Worm (Caenorhabditis elegans): ENCODE data around the gene urm-1.

The urm-1 gene

ce11 chrIII:10470927-10471326 is 34.4 kb upstream of the urm-1 start, which contains the start of gene cul-1:
cul-1 (plus strand) TSS chrIII:10471237.
- TF ChIP-seq nhr-84 (tag; optimal IDR thresholded peaks at IDR 0.05) = no peak
- TF ChIP-seq nhr-77 (tag; optimal IDR thresholded peaks at IDR 0.05) = no peak
- no peak for TF ChIP-seq pag-3 (tag; optimal IDR thresholded peaks at IDR 0.05; ENCODE audit: borderline replicate concordance, insufficient read depth)
- no peak for TF ChIP-seq elt-2 (tag; optimal IDR thresholded peaks at IDR 0.05)
- peak in 1 of 2 experiments; percentile 39 for TF ChIP-seq lsy-2 (tag; optimal IDR thresholded peaks at IDR 0.05)
- TF ChIP-seq ets-5 (GFP tag; IDR thresholded peaks at IDR 0.05) = no peak
- peak; percentile 98 for TF ChIP-seq skn-1 (tag; optimal IDR thresholded peaks at IDR 0.05)
- peak in 1 of 3 experiments; percentile 43 for TF ChIP-seq dpl-1 (GFP tag; optimal IDR thresholded peaks at IDR 0.05)
- peak in 1 of 2 experiments; percentile 50 for TF ChIP-seq lin-35 (GFP tag; optimal IDR thresholded peaks at IDR 0.05)
- no peak for TF ChIP-seq nhr-76 (tag; optimal IDR thresholded peaks at IDR 0.05)
- TF ChIP-seq unc-130 (tag; optimal IDR thresholded peaks at IDR 0.05) = no peak
- peak; percentile 1 for TF ChIP-seq blmp-1 (tag; optimal IDR thresholded peaks at IDR 0.05)
- peak in 1 of 2 experiments; percentile 20 for TF ChIP-seq efl-1 (optimal IDR thresholded peaks at IDR 0.05)
- TF ChIP-seq efl-1 (GFP tag; optimal IDR thresholded peaks at IDR 0.05 in 1 of 2) = peak; percentile 18 to 78

ce11 chrIII:10474945-10475344 is 30.3 kb upstream of the urm-1 start, which contains the start of gene D2045.9:
D2045.9 (plus strand) TSS chrIII:10475245.
- TF ChIP-seq mef-2 (tag; optimal IDR thresholded peaks at IDR 0.05) = no peak
- TF ChIP-seq aha-1 (tag; optimal IDR thresholded peaks at IDR 0.05) = no peak
- no peak for TF ChIP-seq nhr-12 (tag; optimal IDR thresholded peaks at IDR 0.05)
- no peak for TF ChIP-seq hlh-17 (GFP tag; optimal IDR thresholded peaks at IDR 0.05; ENCODE audit: borderline replicate concordance)
- TF ChIP-seq ceh-63 (GFP tag; optimal IDR thresholded peaks at IDR 0.05) = no peak
- no peak for TF ChIP-seq nhr-20 (tag; optimal IDR thresholded peaks at IDR 0.05)
- TF ChIP-seq sptf-1 (tag; optimal IDR thresholded peaks at IDR 0.05) = no peak
- no peak for TF ChIP-seq ets-5 (GFP tag; IDR thresholded peaks at IDR 0.05)
- no peak for TF ChIP-seq egl-27 (tag; optimal IDR thresholded peaks at IDR 0.05)
- no peak for TF ChIP-seq sox-4 (tag; optimal IDR thresholded peaks at IDR 0.05)
- TF ChIP-seq nhr-11 (tag; optimal IDR thresholded peaks at IDR 0.05) = no peak
- no peak for TF ChIP-seq Y116A8C.19 (tag; optimal IDR thresholded peaks at IDR 0.05; ENCODE audit: borderline replicate concordance)
- no peak for TF ChIP-seq nhr-77 (tag; optimal IDR thresholded peaks at IDR 0.05)
- TF ChIP-seq pag-3 (tag; optimal IDR thresholded peaks at IDR 0.05; ENCODE audit: borderline replicate concordance, insufficient read depth) = no peak
- TF ChIP-seq nhr-76 (tag; optimal IDR thresholded peaks at IDR 0.05) = no peak

- TF ChIP-seq hlh-4 (tag; optimal IDR thresholded peaks at IDR 0.05) = no peak
- no peak for TF ChIP-seq elt-3 (tag; optimal IDR thresholded peaks at IDR 0.05)
- TF ChIP-seq zip-4 (GFP tag; optimal IDR thresholded peaks at IDR 0.05) = no peak
- no peak for TF ChIP-seq Y116A8C.19 (tag; optimal IDR thresholded peaks at IDR 0.05; ENCODE audit: borderline replicate concordance)
- TF ChIP-seq fkh-10 (GFP tag; optimal IDR thresholded peaks at IDR 0.05) = no peak
- no peak for TF ChIP-seq egl-27 (tag; optimal IDR thresholded peaks at IDR 0.05)
- no peak for TF ChIP-seq xbp-1 (tag; optimal IDR thresholded peaks at IDR 0.05)
- no peak for TF ChIP-seq ceh-63 (GFP tag; optimal IDR thresholded peaks at IDR 0.05)
- TF ChIP-seq lir-3 (tag; optimal IDR thresholded peaks at IDR 0.05; ENCODE audit: poor library complexity) = no peak
- no peak for TF ChIP-seq rnt-1 (tag; optimal IDR thresholded peaks at IDR 0.05)
Measured at ce11 chrIII:10479180-10479579, 26.1 kb upstream of the urm-1 start, which contains the start of gene D2045.7. D2045.7 (plus strand) TSS chrIII:10479480.

DNA sequence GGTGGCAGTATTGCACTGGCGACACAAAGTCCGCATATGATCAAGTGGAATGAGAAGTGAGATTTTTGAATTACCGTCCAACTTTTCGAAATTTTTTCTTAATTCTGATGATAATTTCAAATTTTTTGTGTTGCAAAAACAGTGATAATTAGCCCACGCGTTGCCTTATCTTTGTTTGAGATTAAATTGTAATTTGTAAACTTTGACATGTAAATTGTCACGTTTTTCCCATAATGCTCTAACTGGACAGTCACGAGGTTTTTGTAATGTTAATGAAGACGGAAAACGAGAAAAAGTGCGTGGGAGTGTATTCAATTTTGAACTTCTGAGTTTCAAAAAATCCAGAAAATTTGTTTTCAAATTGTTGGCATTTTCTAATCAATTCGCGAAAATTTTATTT is 23.8 kb upstream of the urm-1 start:
- TF ChIP-seq sup-37 (GFP tag; optimal IDR thresholded peaks at IDR 0.05) (no peak), elt-2 (tag; optimal IDR thresholded peaks at IDR 0.05) (peak; percentile 70), ztf-4 (tag; optimal IDR thresholded peaks at IDR 0.05) (no peak), ceh-8 (GFP tag; optimal IDR thresholded peaks at IDR 0.05) (no peak), C16A3.4 (tag; optimal IDR thresholded peaks at IDR 0.05) (no peak), unc-98 (GFP tag; IDR thresholded peaks at IDR 0.05) (no peak), lin-35 (GFP tag; optimal IDR thresholded peaks at IDR 0.05) (peak in 1 of 2 experiments; percentile 21), alr-1 (tag; optimal IDR thresholded peaks at IDR 0.05; ENCODE audit: borderline replicate concordance) (no peak), nhr-12 (tag; optimal IDR thresholded peaks at IDR 0.05) (no peak), ces-1 (GFP tag; optimal IDR thresholded peaks at IDR 0.05) (no peak), mdl-1 (tag; optimal IDR thresholded peaks at IDR 0.05) (no peak), snu-23 (GFP tag; optimal IDR thresholded peaks at IDR 0.05) (no peak), efl-1 (optimal IDR thresholded peaks at IDR 0.05) (no peak), efl-1 (GFP tag; optimal IDR thresholded peaks at IDR 0.05 in 1 of 2) (no peak), nhr-28 (tag; optimal IDR thresholded peaks at IDR 0.05) (no peak)
